Worm (Caenorhabditis elegans): ENCODE results near the gene myo-3.

DNA sequence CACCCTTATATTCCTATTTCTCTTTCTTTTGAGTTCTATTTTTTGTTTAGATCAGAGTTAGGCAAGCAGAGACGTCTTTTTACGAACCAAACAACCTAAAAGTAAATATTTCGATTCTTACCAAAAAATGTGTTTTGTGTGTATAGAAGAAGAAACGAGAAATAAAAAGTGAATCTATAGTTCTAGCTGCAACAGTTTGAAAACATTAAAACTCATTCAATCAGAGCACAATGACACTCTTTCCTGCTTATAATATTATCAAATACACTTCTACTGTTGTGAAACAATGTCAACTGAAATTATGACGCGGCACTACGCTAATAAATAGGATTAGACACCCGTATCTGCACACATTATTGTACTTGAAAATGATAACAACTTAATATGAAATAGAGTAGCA is 38.3 kb downstream of the myo-3 start, which contains the start of gene ZK836.3:
- TF ChIP-seq F49E8.2 (tag; optimal IDR thresholded peaks at IDR 0.05; ENCODE audit: borderline replicate concordance): no peak
- no peak for TF ChIP-seq nhr-11 (tag; optimal IDR thresholded peaks at IDR 0.05)
- no peak for TF ChIP-seq ceh-62 (tag; optimal IDR thresholded peaks at IDR 0.05)
- TF ChIP-seq ZK337.2 (GFP tag; IDR thresholded peaks at IDR 0.05): no peak
- TF ChIP-seq nhr-237 (tag; optimal IDR thresholded peaks at IDR 0.05): no peak
- no peak for TF ChIP-seq jun-1 (tag; optimal IDR thresholded peaks at IDR 0.05)
- no peak for TF ChIP-seq unc-62 (GFP tag; optimal IDR thresholded peaks at IDR 0.05 in 1 of 2)
- TF ChIP-seq unc-62 (tag; optimal IDR thresholded peaks at IDR 0.05): no peak
- no peak for TF ChIP-seq tag-97 (GFP tag; IDR thresholded peaks at IDR 0.05)
- no peak for TF ChIP-seq mes-2 (tag; optimal IDR thresholded peaks at IDR 0.05; ENCODE audit: poor library complexity, severe bottlenecking)
- no peak for TF ChIP-seq ztf-11 (tag; optimal IDR thresholded peaks at IDR 0.05)
